3 worm cellular contexts compared by ENCODE assay signal in the genomic region with DNA sequence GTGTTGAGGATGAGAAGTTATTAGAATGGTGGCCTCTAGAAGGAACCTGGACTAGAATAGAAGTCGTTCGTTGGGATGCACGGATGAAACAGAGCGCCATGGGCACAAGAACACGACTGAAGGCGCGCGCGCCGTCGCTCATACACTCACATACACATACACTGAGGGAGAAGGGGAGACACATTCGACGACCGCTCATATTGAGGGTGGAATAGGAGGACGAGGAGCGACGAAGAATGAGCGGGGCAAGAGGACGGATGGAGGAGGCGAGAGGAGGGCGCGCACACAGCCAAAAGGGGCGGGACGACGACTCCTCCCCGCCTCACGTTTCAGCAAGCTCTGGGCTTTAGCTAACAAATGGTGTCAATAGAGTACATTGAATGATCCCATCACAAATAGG.
A peak's percentile ranks its signal among the peaks of the same experiment; 100 is the strongest.
TF ChIP-seq lines count a peak whose summit lies in the region.

No protein-coding gene starts in this region.

TF ChIP-seq in whole organism, L2 larva, 48 proteins besides CTCF, POLR2A, EP300 and RAD21 (continued from another document):
- no peak for TF ChIP-seq crh-2 (tag; optimal IDR thresholded peaks at IDR 0.05; lab: Kevin White, UChicago)
- TF ChIP-seq nhr-77 (tag; optimal IDR thresholded peaks at IDR 0.05; lab: Kevin White, UChicago): no peak
- TF ChIP-seq R02D3.7 (tag; optimal IDR thresholded peaks at IDR 0.05; lab: Kevin White, UChicago): no peak
- no peak for TF ChIP-seq skn-1 (tag; optimal IDR thresholded peaks at IDR 0.05; lab: Kevin White, UChicago)
- peak; percentile 12 for TF ChIP-seq unc-55 (GFP tag; optimal IDR thresholded peaks at IDR 0.05; lab: Kevin White, UChicago)
- TF ChIP-seq ztf-1 (GFP tag; conservative IDR thresholded peaks at IDR 0.05; lab: Robert Waterston, UW): no peak
- no peak for TF ChIP-seq ztf-4 (tag; optimal IDR thresholded peaks at IDR 0.05; lab: Kevin White, UChicago)
- no peak for TF ChIP-seq sem-4 (tag; optimal IDR thresholded peaks at IDR 0.05; lab: Kevin White, UChicago)
- no peak for TF ChIP-seq egl-27 (tag; optimal IDR thresholded peaks at IDR 0.05; lab: Kevin White, UChicago)
- TF ChIP-seq nhr-21 (tag; optimal IDR thresholded peaks at IDR 0.05; lab: Kevin White, UChicago): no peak
- no peak for TF ChIP-seq mbf-1 (tag; optimal IDR thresholded peaks at IDR 0.05; lab: Kevin White, UChicago)
- no peak for TF ChIP-seq nhr-11 (tag; optimal IDR thresholded peaks at IDR 0.05; lab: Kevin White, UChicago)
- no peak for TF ChIP-seq elt-1 (tag; optimal IDR thresholded peaks at IDR 0.05; lab: Kevin White, UChicago)
- no peak for TF ChIP-seq ztf-11 (tag; optimal IDR thresholded peaks at IDR 0.05; lab: Kevin White, UChicago)
- TF ChIP-seq nhr-6 (tag; optimal IDR thresholded peaks at IDR 0.05; lab: Kevin White, UChicago): no peak
- no peak for TF ChIP-seq ceh-16 (tag; optimal IDR thresholded peaks at IDR 0.05; lab: Kevin White, UChicago)
- TF ChIP-seq lsy-2 (tag; optimal IDR thresholded peaks at IDR 0.05; lab: Kevin White, UChicago): no peak
- TF ChIP-seq zag-1 (tag; optimal IDR thresholded peaks at IDR 0.05; lab: Kevin White, UChicago): no peak

TF ChIP-seq in whole organism, L4 larva, 104 proteins besides CTCF, POLR2A, EP300 and RAD21 (continued from another document):
- TF ChIP-seq ceh-20 (GFP tag; IDR thresholded peaks at IDR 0.05; lab: Robert Waterston, UW) (no peak), saeg-2 (GFP tag; IDR thresholded peaks at IDR 0.05; lab: Robert Waterston, UW) (no peak), unc-39 (tag; optimal IDR thresholded peaks at IDR 0.05; lab: Kevin White, UChicago) (no peak), snpc-1.2 (GFP tag; IDR thresholded peaks at IDR 0.05; lab: Robert Waterston, UW) (no peak), mxl-2 (GFP tag; conservative IDR thresholded peaks at IDR 0.05; lab: Robert Waterston, UW) (no peak), dpl-1 (GFP tag; optimal IDR thresholded peaks at IDR 0.05; lab: Kevin White, UChicago) (no peak), unc-62 (GFP tag; optimal IDR thresholded peaks at IDR 0.05 in 1 of 2; lab: Kevin White, UChicago) (no peak), unc-62 (tag; optimal IDR thresholded peaks at IDR 0.05; lab: Kevin White, UChicago) (no peak), nhr-28 (tag; optimal IDR thresholded peaks at IDR 0.05; lab: Kevin White, UChicago) (no peak), lin-1 (GFP tag; IDR thresholded peaks at IDR 0.05; lab: Robert Waterston, UW) (no peak), lim-7 (GFP tag; IDR thresholded peaks at IDR 0.05; lab: Robert Waterston, UW) (no peak), zip-11 (GFP tag; IDR thresholded peaks at IDR 0.05; lab: Robert Waterston, UW) (no peak), cey-2 (tag; optimal IDR thresholded peaks at IDR 0.05; lab: Kevin White, UChicago; ENCODE audit: borderline replicate concordance, insufficient read depth) (no peak), php-3 (GFP tag; IDR thresholded peaks at IDR 0.05; lab: Robert Waterston, UW) (no peak), snpc-4 (tag; optimal IDR thresholded peaks at IDR 0.05; lab: Kevin White, UChicago) (no peak), daf-19 (GFP tag; conservative IDR thresholded peaks at IDR 0.05; lab: Robert Waterston, UW) (no peak), R02D3.7 (tag; optimal IDR thresholded peaks at IDR 0.05; lab: Kevin White, UChicago) (no peak), ceh-32 (tag; optimal IDR thresholded peaks at IDR 0.05; lab: Kevin White, UChicago; ENCODE audit: poor library complexity) (no peak), lin-39 (tag; optimal IDR thresholded peaks at IDR 0.05; lab: Kevin White, UChicago) (no peak), Y75B8A.6 (GFP tag; IDR thresholded peaks at IDR 0.05; lab: Robert Waterston, UW) (no peak), attf-4 (tag; optimal IDR thresholded peaks at IDR 0.05; lab: Kevin White, UChicago) (no peak), ztf-11 (tag; optimal IDR thresholded peaks at IDR 0.05; lab: Kevin White, UChicago) (no peak), dmd-8 (GFP tag; IDR thresholded peaks at IDR 0.05; lab: Robert Waterston, UW) (no peak), mes-2 (tag; optimal IDR thresholded peaks at IDR 0.05; lab: Kevin White, UChicago; ENCODE audit: poor library complexity, severe bottlenecking) (peak; percentile 51), madf-9 (GFP tag; conservative IDR thresholded peaks at IDR 0.05; lab: Robert Waterston, UW) (no peak), vab-7 (GFP tag; IDR thresholded peaks at IDR 0.05; lab: Robert Waterston, UW) (no peak), D1046.2 (GFP tag; IDR thresholded peaks at IDR 0.05; lab: Robert Waterston, UW) (no peak), hif-1 (tag; optimal IDR thresholded peaks at IDR 0.05; lab: Kevin White, UChicago) (peak in 1 of 2 experiments; percentile 14), egl-43 (GFP tag; IDR thresholded peaks at IDR 0.05; lab: Robert Waterston, UW) (peak; percentile 50; the same call in 1 of the 2 replicates), unc-130 (GFP tag; optimal IDR thresholded peaks at IDR 0.05; lab: Kevin White, UChicago) (no peak), ceh-44 (GFP tag; IDR thresholded peaks at IDR 0.05; lab: Robert Waterston, UW) (0 out of 2 replicates have a peak, but pooled peaks have one; percentile 2), rbr-2 (tag; optimal IDR thresholded peaks at IDR 0.05; lab: Kevin White, UChicago) (peak; percentile 34), hmg-1.1 (GFP tag; IDR thresholded peaks at IDR 0.05; lab: Robert Waterston, UW) (peak; percentile 63), gei-8 (GFP tag; optimal IDR thresholded peaks at IDR 0.05; lab: Kevin White, UChicago) (no peak), ama-1 (optimal IDR thresholded peaks at IDR 0.05; lab: Kevin White, UChicago) (peak; percentile 45), dmd-6 (GFP tag; IDR thresholded peaks at IDR 0.05; lab: Robert Waterston, UW) (no peak), jun-1 (tag; optimal IDR thresholded peaks at IDR 0.05; lab: Kevin White, UChicago) (no peak), lin-13 (GFP tag; optimal IDR thresholded peaks at IDR 0.05; lab: Kevin White, UChicago) (peak; percentile 30), Y105C5A.15 (GFP tag; IDR thresholded peaks at IDR 0.05; lab: Robert Waterston, UW) (no peak), T26A8.4 (GFP tag; IDR thresholded peaks at IDR 0.05; lab: Robert Waterston, UW) (no peak), nhr-48 (tag; optimal IDR thresholded peaks at IDR 0.05; lab: Kevin White, UChicago) (no peak), Y5F2A.4 (GFP tag; optimal IDR thresholded peaks at IDR 0.05; lab: Kevin White, UChicago) (no peak), ZK337.2 (GFP tag; IDR thresholded peaks at IDR 0.05; lab: Robert Waterston, UW) (no peak), ctbp-1 (GFP tag; IDR thresholded peaks at IDR 0.05; lab: Robert Waterston, UW) (0 out of 2 replicates have a peak, but pooled peaks have one; percentile 15), hlh-30 (tag; optimal IDR thresholded peaks at IDR 0.05; lab: Kevin White, UChicago; ENCODE audit: insufficient read depth) (peak; percentile 31), dve-1 (tag; optimal IDR thresholded peaks at IDR 0.05; lab: Kevin White, UChicago; ENCODE audit: insufficient read depth) (no peak), mxl-3 (GFP tag; optimal IDR thresholded peaks at IDR 0.05; lab: Kevin White, UChicago) (no peak), ceh-62 (tag; optimal IDR thresholded peaks at IDR 0.05; lab: Kevin White, UChicago) (no peak), spr-3 (GFP tag; optimal IDR thresholded peaks at IDR 0.05; lab: Kevin White, UChicago) (no peak), F37D6.2 (tag; optimal IDR thresholded peaks at IDR 0.05; lab: Kevin White, UChicago) (peak; percentile 9), ZK546.5 (tag; optimal IDR thresholded peaks at IDR 0.05; lab: Kevin White, UChicago) (no peak), set-16 (GFP tag; IDR thresholded peaks at IDR 0.05; lab: Robert Waterston, UW) (peak; percentile 88), mdt-29 (GFP tag; IDR thresholded peaks at IDR 0.05; lab: Robert Waterston, UW) (no peak)
TF ChIP-seq in whole organism, L4 larva: peak in this region for 17.

TF ChIP-seq in whole organism, late embryonic, 69 proteins besides CTCF, POLR2A, EP300 and RAD21 (continued from another document):
- TF ChIP-seq ets-4 (tag; optimal IDR thresholded peaks at IDR 0.05; lab: Kevin White, UChicago) (no peak), dve-1 (tag; optimal IDR thresholded peaks at IDR 0.05; lab: Kevin White, UChicago) (no peak), npax-4 (tag; optimal IDR thresholded peaks at IDR 0.05; lab: Kevin White, UChicago) (no peak), elt-4 (tag; optimal IDR thresholded peaks at IDR 0.05; lab: Kevin White, UChicago) (no peak), pag-3 (tag; optimal IDR thresholded peaks at IDR 0.05; lab: Kevin White, UChicago; ENCODE audit: borderline replicate concordance) (no peak), K09A11.1 (tag; optimal IDR thresholded peaks at IDR 0.05; lab: Kevin White, UChicago; ENCODE audit: insufficient read depth) (no peak), ahr-1 (tag; optimal IDR thresholded peaks at IDR 0.05; lab: Kevin White, UChicago) (no peak), hlh-30 (tag; optimal IDR thresholded peaks at IDR 0.05; lab: Kevin White, UChicago; ENCODE audit: insufficient read depth) (no peak), sox-4 (tag; optimal IDR thresholded peaks at IDR 0.05; lab: Kevin White, UChicago) (no peak), eyg-1 (tag; optimal IDR thresholded peaks at IDR 0.05; lab: Kevin White, UChicago) (no peak), tbx-7 (tag; optimal IDR thresholded peaks at IDR 0.05; lab: Kevin White, UChicago) (no peak), pax-1 (tag; optimal IDR thresholded peaks at IDR 0.05; lab: Kevin White, UChicago) (no peak), ceh-9 (tag; optimal IDR thresholded peaks at IDR 0.05; lab: Kevin White, UChicago) (no peak), madf-2 (tag; optimal IDR thresholded peaks at IDR 0.05; lab: Kevin White, UChicago) (no peak), ref-2 (tag; optimal IDR thresholded peaks at IDR 0.05; lab: Kevin White, UChicago) (peak; percentile 25), lim-6 (tag; optimal IDR thresholded peaks at IDR 0.05; lab: Kevin White, UChicago) (no peak), elt-2 (tag; optimal IDR thresholded peaks at IDR 0.05; lab: Kevin White, UChicago) (no peak), pha-2 (tag; optimal IDR thresholded peaks at IDR 0.05; lab: Kevin White, UChicago) (no peak), fkh-10 (GFP tag; optimal IDR thresholded peaks at IDR 0.05; lab: Kevin White, UChicago) (no peak), ceh-24 (tag; optimal IDR thresholded peaks at IDR 0.05; lab: Kevin White, UChicago) (no peak), fkh-6 (tag; optimal IDR thresholded peaks at IDR 0.05; lab: Kevin White, UChicago) (no peak), ceh-14 (tag; optimal IDR thresholded peaks at IDR 0.05; lab: Kevin White, UChicago) (no peak), pha-4 (tag; optimal IDR thresholded peaks at IDR 0.05; lab: Kevin White, UChicago) (no peak), pqm-1 (tag; optimal IDR thresholded peaks at IDR 0.05; lab: Kevin White, UChicago) (no peak), Y22D7AL.16 (tag; optimal IDR thresholded peaks at IDR 0.05; lab: Kevin White, UChicago) (no peak), che-1 (tag; optimal IDR thresholded peaks at IDR 0.05; lab: Kevin White, UChicago) (no peak), odd-2 (tag; optimal IDR thresholded peaks at IDR 0.05; lab: Kevin White, UChicago) (no peak), ceh-31 (tag; optimal IDR thresholded peaks at IDR 0.05; lab: Kevin White, UChicago) (peak; percentile 44), C38D4.7 (GFP tag; optimal IDR thresholded peaks at IDR 0.05; lab: Kevin White, UChicago) (no peak), F13H6.1 (tag; optimal IDR thresholded peaks at IDR 0.05; lab: Kevin White, UChicago) (peak; percentile 33), ceh-45 (GFP tag; IDR thresholded peaks at IDR 0.05; lab: Robert Waterston, UW) (no peak), mec-3 (tag; optimal IDR thresholded peaks at IDR 0.05; lab: Kevin White, UChicago; ENCODE audit: borderline replicate concordance) (no peak), unc-3 (GFP tag; conservative IDR thresholded peaks at IDR 0.05; lab: Robert Waterston, UW) (no peak), unc-3 (tag; optimal IDR thresholded peaks at IDR 0.05; lab: Kevin White, UChicago) (no peak), ceh-2 (tag; optimal IDR thresholded peaks at IDR 0.05; lab: Kevin White, UChicago) (peak; percentile 42), lin-11 (tag; optimal IDR thresholded peaks at IDR 0.05; lab: Kevin White, UChicago) (no peak), sdc-2 (tag; optimal IDR thresholded peaks at IDR 0.05; lab: Kevin White, UChicago) (peak; percentile 56), C08G9.2 (tag; optimal IDR thresholded peaks at IDR 0.05; lab: Kevin White, UChicago) (peak; percentile 34), unc-55 (GFP tag; optimal IDR thresholded peaks at IDR 0.05; lab: Kevin White, UChicago) (no peak), dmd-4 (tag; optimal IDR thresholded peaks at IDR 0.05; lab: Kevin White, UChicago; ENCODE audit: borderline replicate concordance) (no peak), hlh-6 (tag; optimal IDR thresholded peaks at IDR 0.05; lab: Kevin White, UChicago) (peak; percentile 26), ceh-18 (tag; optimal IDR thresholded peaks at IDR 0.05; lab: Kevin White, UChicago) (peak; percentile 10), fax-1 (tag; optimal IDR thresholded peaks at IDR 0.05; lab: Kevin White, UChicago) (no peak), unc-42 (tag; optimal IDR thresholded peaks at IDR 0.05; lab: Kevin White, UChicago) (no peak)
